Fruit fly (Drosophila melanogaster): ENCODE measurements around the gene CG42655.

CG42655 gene

DNA sequence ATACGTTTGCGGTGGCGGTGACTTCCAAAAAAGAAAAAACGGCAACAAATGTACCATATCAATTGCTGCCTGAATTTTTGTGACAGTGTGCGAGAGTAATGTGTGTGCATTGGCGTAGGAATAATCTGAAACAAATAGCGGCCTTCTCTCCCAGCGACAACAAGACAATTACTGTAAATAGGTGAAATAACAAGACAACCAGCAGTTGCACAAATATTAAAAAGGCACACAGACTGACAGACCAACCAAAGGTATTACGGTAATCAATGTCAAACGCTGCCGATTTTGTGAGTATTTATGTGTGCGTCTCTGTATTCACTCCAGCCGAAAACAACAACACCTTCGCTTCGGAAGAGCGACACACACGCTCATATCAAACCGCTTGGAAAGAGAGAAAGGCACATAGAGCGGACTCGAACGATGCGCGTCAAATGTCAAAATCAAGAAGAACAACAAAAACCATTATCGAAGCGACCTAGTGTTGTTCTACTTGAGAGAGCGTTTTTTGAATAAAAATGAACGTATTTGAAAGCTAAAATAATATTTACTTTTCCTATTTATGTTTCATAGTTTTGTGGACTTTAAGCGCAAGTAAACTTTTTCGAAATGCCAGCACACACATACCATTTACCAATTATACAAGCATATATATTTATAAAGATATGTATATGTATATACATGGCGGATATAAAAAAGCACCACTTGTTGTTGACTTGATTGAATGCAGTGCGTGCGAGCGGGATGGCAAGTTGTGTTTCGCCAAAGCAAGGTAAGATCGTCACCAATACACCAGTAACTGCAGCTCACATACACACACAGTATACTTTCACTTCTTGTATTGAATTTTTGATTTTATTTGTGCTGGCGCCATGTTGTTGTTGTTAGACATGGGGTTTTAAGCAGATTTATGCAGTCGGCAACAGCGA lies 46.5 kb downstream of the CG42655 start (continued):
- peak; percentile 66 for TF ChIP-seq bcd (GFP tag; optimal IDR thresholded peaks at IDR 0.05)
- no peak for TF ChIP-seq CG6791 (GFP tag; IDR thresholded peaks at IDR 0.05; ENCODE audit: partially characterized antibody)
- TF ChIP-seq CG17328 (GFP tag; IDR thresholded peaks at IDR 0.05): peak; percentile 53
- no peak for TF ChIP-seq hbn (GFP tag; IDR thresholded peaks at IDR 0.05; ENCODE audit: partially characterized antibody)
- peak; percentile 1 for TF ChIP-seq nmo (GFP tag; optimal IDR thresholded peaks at IDR 0.05)
- TF ChIP-seq CG12155 (GFP tag; optimal IDR thresholded peaks at IDR 0.05): peak; percentile 14
- no peak for TF ChIP-seq CG14667 (GFP tag; IDR thresholded peaks at IDR 0.05)
- TF ChIP-seq CG10959 (GFP tag; IDR thresholded peaks at IDR 0.05): peak; percentile 62
- peak; percentile 74 for TF ChIP-seq CG12236 (GFP tag; optimal IDR thresholded peaks at IDR 0.05)
- peak; percentile 57 for TF ChIP-seq pfk (GFP tag; optimal IDR thresholded peaks at IDR 0.05)
- peak; percentile 65 for TF ChIP-seq abd-A (tag; optimal IDR thresholded peaks at IDR 0.05)
- TF ChIP-seq aop (GFP tag; IDR thresholded peaks at IDR 0.05): no peak
- no peak for TF ChIP-seq hkb (optimal IDR thresholded peaks at IDR 0.05)
- peak; percentile 68; the same call in 1 of the 2 replicates for TF ChIP-seq hkb (GFP tag; IDR thresholded peaks at IDR 0.05)
- peak; percentile 90 for TF ChIP-seq CG12071 (GFP tag; optimal IDR thresholded peaks at IDR 0.05)
- TF ChIP-seq ssp (GFP tag; IDR thresholded peaks at IDR 0.05): no peak
- no peak for TF ChIP-seq sens-2 (GFP tag; IDR thresholded peaks at IDR 0.05)
- TF ChIP-seq row (GFP tag; IDR thresholded peaks at IDR 0.05): no peak
- peak; percentile 84 for TF ChIP-seq MTF-1 (GFP tag; optimal IDR thresholded peaks at IDR 0.05; ENCODE audit: borderline replicate concordance)
- peak; percentile 41 for TF ChIP-seq CG2712 (tag; optimal IDR thresholded peaks at IDR 0.05)
- peak; percentile 62; the same call in 1 of the 3 replicates for TF ChIP-seq sr (GFP tag; IDR thresholded peaks at IDR 0.05)
- no peak for TF ChIP-seq CG43689 (GFP tag; IDR thresholded peaks at IDR 0.05)
- no peak for TF ChIP-seq Rx (GFP tag; IDR thresholded peaks at IDR 0.05)
- peak; percentile 31 for TF ChIP-seq CG3065 (GFP tag; optimal IDR thresholded peaks at IDR 0.05)
- no peak; the same call in 1 of the 2 replicates for TF ChIP-seq slbo (GFP tag; IDR thresholded peaks at IDR 0.05)
- TF ChIP-seq Vsx1 (GFP tag; optimal IDR thresholded peaks at IDR 0.05): peak; percentile 86
- peak; percentile 92 for TF ChIP-seq CG10321 (GFP tag; IDR thresholded peaks at IDR 0.05)
- peak; percentile 88 for TF ChIP-seq CG18599 (GFP tag; optimal IDR thresholded peaks at IDR 0.05)
- peak; percentile 22 for TF ChIP-seq Max (GFP tag; optimal IDR thresholded peaks at IDR 0.05)
- peak; percentile 62 for TF ChIP-seq repo (GFP tag; optimal IDR thresholded peaks at IDR 0.05)
- TF ChIP-seq Myb (GFP tag; optimal IDR thresholded peaks at IDR 0.05): peak; percentile 39
- peak; percentile 40 for TF ChIP-seq CG8359 (GFP tag; optimal IDR thresholded peaks at IDR 0.05; ENCODE audit: borderline replicate concordance)
- no peak for TF ChIP-seq CG7357 (GFP tag; IDR thresholded peaks at IDR 0.05)
- TF ChIP-seq dmrt99B (tag; optimal IDR thresholded peaks at IDR 0.05): peak; percentile 65
- peak in 1 of 2 experiments; percentile 77 for TF ChIP-seq bsh (GFP tag; optimal IDR thresholded peaks at IDR 0.05)
- TF ChIP-seq al (GFP tag; IDR thresholded peaks at IDR 0.05): no peak
- TF ChIP-seq Ada2b (GFP tag; IDR thresholded peaks at IDR 0.05): peak; percentile 21; the same call in 1 of the 2 replicates
- no peak for TF ChIP-seq CG11560 (tag; IDR thresholded peaks at IDR 0.05)
- TF ChIP-seq Neu2 (GFP tag; optimal IDR thresholded peaks at IDR 0.05; ENCODE audit: borderline replicate concordance): no peak
- TF ChIP-seq CG4854 (GFP tag; optimal IDR thresholded peaks at IDR 0.05): peak; percentile 41
- peak; percentile 82 for TF ChIP-seq CG4360 (GFP tag; IDR thresholded peaks at IDR 0.05)
- peak; percentile 48; the same call in 1 of the 3 replicates for TF ChIP-seq CG11093 (GFP tag; IDR thresholded peaks at IDR 0.05)
- TF ChIP-seq stwl (tag; optimal IDR thresholded peaks at IDR 0.05): peak; percentile 26
- TF ChIP-seq zen2 (GFP tag; IDR thresholded peaks at IDR 0.05; ENCODE audit: partially characterized antibody): no peak
- TF ChIP-seq ci (GFP tag; IDR thresholded peaks at IDR 0.05): peak; percentile 84; the same call in 1 of the 3 replicates
- peak; percentile 6 for TF ChIP-seq pzg (GFP tag; optimal IDR thresholded peaks at IDR 0.05)
- TF ChIP-seq ken (GFP tag; IDR thresholded peaks at IDR 0.05): peak; percentile 68; the same call in 2 of the 3 replicates
- peak; percentile 67 for TF ChIP-seq unpg (GFP tag; optimal IDR thresholded peaks at IDR 0.05)
